Worm (Caenorhabditis elegans) whole organism, L4 larva: ENCODE data around the gene svh-5.

Source experiments
- F44E2.7 ChIP-seq: fragments of 200-800 bp; sonication (Bioruptor generic); IDR thresholded peaks from 2 replicates; pipeline ENCODE4 v2.1.2; 2022; ENCODE audit warnings: missing genetic modification characterization, missing compliant biosample characterization
- Y48G9A.11 ChIP-seq: fragments of 200-800 bp; sonication (Bioruptor generic); IDR thresholded peaks from 2 replicates; pipeline ENCODE4 v1.3.6; 2022; ENCODE audit warnings: missing genetic modification reagents, missing genetic modification characterization, missing compliant biosample characterization
- Y75B8A.6 ChIP-seq: fragments of 200-800 bp; sonication (Bioruptor generic); IDR thresholded peaks from 2 replicates; pipeline ENCODE4 v1.3.6; 2022; ENCODE audit warnings: missing genetic modification reagents, missing genetic modification characterization, missing compliant biosample characterization
- arid-1 ChIP-seq: fragments of 200-800 bp; sonication (Bioruptor generic); conservative IDR thresholded peaks from 2 replicates; pipeline ENCODE4 v1.3.6; 2022; ENCODE audit warnings: missing genetic modification reagents, missing genetic modification characterization, missing compliant biosample characterization
- ceh-20 ChIP-seq: fragments of 200-800 bp; sonication (Bioruptor generic); IDR thresholded peaks from 2 replicates; pipeline ENCODE4 v1.3.6; 2022; ENCODE audit warnings: missing genetic modification reagents, missing genetic modification characterization, missing compliant biosample characterization
- ceh-28 ChIP-seq: fragments of 150-350 bp; optimal IDR thresholded peaks from 2 replicates; lab custom pipeline; 2014; ENCODE audit warnings: missing biosample characterization, missing genetic modification reagents, missing genetic modification characterization
- ceh-32 ChIP-seq: sonication (generic microtip); optimal IDR thresholded peaks from 2 replicates; lab custom pipeline; 2016; ENCODE audit warnings: mild to moderate bottlenecking, missing genetic modification characterization, missing compliant biosample characterization; ENCODE audit not compliant: poor library complexity
- ceh-44 ChIP-seq: fragments of 200-800 bp; sonication (Bioruptor generic); IDR thresholded peaks from 2 replicates; pipeline ENCODE4 v1.3.6; 2022; ENCODE audit warnings: missing genetic modification reagents, missing genetic modification characterization, missing compliant biosample characterization
- ces-1 ChIP-seq: fragments of 150-350 bp; sonication (generic microtip); optimal IDR thresholded peaks from 4 replicates; lab custom pipeline; 2014; ENCODE audit warnings: missing biosample characterization, missing genetic modification reagents, missing genetic modification characterization
- cey-2 ChIP-seq: sonication (generic microtip); optimal IDR thresholded peaks from 3 replicates; lab custom pipeline; 2017; ENCODE audit warnings: missing genetic modification characterization, mild to moderate bottlenecking, missing compliant biosample characterization, antibody characterized with exemption, borderline replicate concordance; ENCODE audit not compliant: insufficient read depth
- ctbp-1 ChIP-seq: fragments of 200-800 bp; sonication (Bioruptor generic); IDR thresholded peaks from 2 replicates; pipeline ENCODE4 v1.3.6; 2022; ENCODE audit warnings: missing genetic modification reagents, missing genetic modification characterization, missing compliant biosample characterization
- daf-12 ChIP-seq: fragments of 150-350 bp; optimal IDR thresholded peaks from 2 replicates; lab custom pipeline; 2014; ENCODE audit warnings: missing biosample characterization, missing genetic modification reagents, missing genetic modification characterization
- daf-16 ChIP-seq, 3 experiments: sonication (generic microtip); optimal IDR thresholded peaks; 2 replicates each; lab custom pipeline; 2016 to 2017; ENCODE audit warnings: missing genetic modification characterization in 3 of 3, missing genetic modification reagents in 3 of 3, mild to moderate bottlenecking in 2 of 3, missing compliant biosample characterization in 2 of 3, missing biosample characterization in 1 of 3, moderate library complexity in 1 of 3
- dmd-9 ChIP-seq: fragments of 200-800 bp; sonication (Bioruptor generic); IDR thresholded peaks from 2 replicates; pipeline ENCODE4 v1.3.6; 2022; ENCODE audit warnings: missing genetic modification reagents, missing genetic modification characterization, missing compliant biosample characterization
- egl-27 ChIP-seq: sonication (generic microtip); optimal IDR thresholded peaks from 3 replicates; lab custom pipeline; 2017; ENCODE audit warnings: missing biosample characterization, missing genetic modification reagents, missing genetic modification characterization
- fkh-10 ChIP-seq: fragments of 150-350 bp; optimal IDR thresholded peaks from 2 replicates; lab custom pipeline; 2014; ENCODE audit warnings: missing biosample characterization, missing genetic modification reagents, missing genetic modification characterization
- fos-1 ChIP-seq: fragments of 150-350 bp; optimal IDR thresholded peaks from 2 replicates; lab custom pipeline; 2014; ENCODE audit warnings: missing biosample characterization, missing genetic modification characterization
- hlh-11 ChIP-seq: fragments of 200-800 bp; sonication (Bioruptor generic); optimal IDR thresholded peaks from 2 replicates; lab custom pipeline; 2018; ENCODE audit warnings: mild to moderate bottlenecking, missing genetic modification characterization, missing compliant biosample characterization
- lin-1 ChIP-seq: fragments of 200-800 bp; sonication (Bioruptor generic); IDR thresholded peaks from 2 replicates; pipeline ENCODE4 v1.3.6; 2022; ENCODE audit warnings: missing genetic modification reagents, missing genetic modification characterization, missing compliant biosample characterization
- lin-15B ChIP-seq: fragments of 150-350 bp; sonication (generic microtip); optimal IDR thresholded peaks from 3 replicates; lab custom pipeline; 2014; ENCODE audit warnings: missing biosample characterization, missing genetic modification characterization
- lsy-2 ChIP-seq, 2 experiments: fragments of 150-350 bp in 1 of 2; sonication (generic microtip) in 1 of 2; optimal IDR thresholded peaks; 2 replicates each; lab custom pipeline; 2014 to 2017; ENCODE audit warnings: missing biosample characterization in 2 of 2, missing genetic modification characterization in 2 of 2
- madf-5 ChIP-seq, 2 experiments: fragments of 200-800 bp; sonication (Bioruptor generic); IDR thresholded peaks; 2 replicates each; pipeline ENCODE4 v1.3.6; 2022; ENCODE audit warnings: missing compliant biosample characterization in 2 of 2, missing genetic modification characterization in 2 of 2
- mep-1 ChIP-seq: fragments of 150-350 bp; sonication (generic microtip); optimal IDR thresholded peaks from 3 replicates; lab custom pipeline; 2014; ENCODE audit warnings: missing biosample characterization, missing genetic modification characterization
- mes-2 ChIP-seq: sonication (generic microtip); optimal IDR thresholded peaks from 2 replicates; lab custom pipeline; 2016; ENCODE audit warnings: missing genotype, mild to moderate bottlenecking, missing genetic modification characterization, missing compliant biosample characterization; ENCODE audit not compliant: poor library complexity, severe bottlenecking
- nhr-11 ChIP-seq: fragments of 150-350 bp; optimal IDR thresholded peaks from 2 replicates; lab custom pipeline; 2014; ENCODE audit warnings: missing biosample characterization, missing genetic modification characterization
- nhr-237 ChIP-seq: sonication (generic microtip); optimal IDR thresholded peaks from 2 replicates; lab custom pipeline; 2017; ENCODE audit warnings: missing biosample characterization, missing genetic modification characterization
- nhr-41 ChIP-seq: fragments of 200-800 bp; sonication (Bioruptor generic); IDR thresholded peaks from 2 replicates; pipeline ENCODE4 v1.3.6; 2022; ENCODE audit warnings: missing genetic modification reagents, missing genetic modification characterization, missing compliant biosample characterization
- nhr-6 ChIP-seq: fragments of 150-350 bp; optimal IDR thresholded peaks from 2 replicates; lab custom pipeline; 2014; ENCODE audit warnings: missing biosample characterization, missing genetic modification characterization
- rbr-2 ChIP-seq: sonication (generic microtip); optimal IDR thresholded peaks from 2 replicates; lab custom pipeline; 2016; ENCODE audit warnings: missing genotype, missing genetic modification characterization, missing compliant biosample characterization
- set-16 ChIP-seq: fragments of 200-800 bp; sonication (Bioruptor generic); IDR thresholded peaks from 2 replicates; pipeline ENCODE4 v1.3.6; 2022; ENCODE audit warnings: missing genetic modification reagents, missing genetic modification characterization, missing compliant biosample characterization
- snpc-1.2 ChIP-seq: fragments of 200-800 bp; sonication (Bioruptor generic); IDR thresholded peaks from 2 replicates; pipeline ENCODE4 v1.3.6; 2022; ENCODE audit warnings: missing genetic modification reagents, missing genetic modification characterization, missing compliant biosample characterization
- tag-97 ChIP-seq: fragments of 200-800 bp; sonication (Bioruptor generic); IDR thresholded peaks from 2 replicates; pipeline ENCODE4 v1.3.6; 2022; ENCODE audit warnings: missing genetic modification characterization, missing compliant biosample characterization
- tra-1 ChIP-seq: fragments of 200-800 bp; sonication (Bioruptor generic); IDR thresholded peaks from 2 replicates; pipeline ENCODE4 v1.3.6; 2022; ENCODE audit warnings: missing genetic modification reagents, missing genetic modification characterization, missing compliant biosample characterization
- unc-62 ChIP-seq, 3 experiments: fragments of 150-350 bp in 1 of 3; sonication (generic microtip); optimal IDR thresholded peaks in 2 of 3; peaks in 1 of 3; 1 replicate in 1 of 3; 2 replicates in 2 of 3; lab custom pipeline; 2014 to 2017; ENCODE audit warnings: missing biosample characterization in 3 of 3, missing genetic modification characterization in 3 of 3, missing genetic modification reagents in 3 of 3, missing genotype in 1 of 3
- zip-2 ChIP-seq: fragments of 150-350 bp; optimal IDR thresholded peaks from 2 replicates; lab custom pipeline; 2014; ENCODE audit warnings: missing biosample characterization, missing genetic modification characterization

Gene svh-5

ce11 chrX:15408577-15408976 is 31.0 kb upstream of the svh-5 start (continued):
- no peak for TF ChIP-seq madf-5 (GFP tag; IDR thresholded peaks at IDR 0.05; lab: Robert Waterston, UW)
- TF ChIP-seq lin-1 (GFP tag; lab: Robert Waterston, UW): peak; percentile 56; the same call in 1 of the 2 replicates
- peak; percentile 92 for TF ChIP-seq ceh-20 (GFP tag; lab: Robert Waterston, UW)
- TF ChIP-seq daf-16 (GFP tag; optimal IDR thresholded peaks at IDR 0.05; lab: Kevin White, UChicago): no peak
- peak; percentile 81 for TF ChIP-seq daf-16 (tag; optimal IDR thresholded peaks at IDR 0.05; lab: Kevin White, UChicago)
- no peak for TF ChIP-seq fkh-10 (GFP tag; lab: Kevin White, UChicago)
- no peak for TF ChIP-seq mep-1
- TF ChIP-seq tra-1 (GFP tag; lab: Robert Waterston, UW): peak; percentile 74
- TF ChIP-seq F44E2.7: no peak
- TF ChIP-seq daf-12 (tag; lab: Kevin White, UChicago): no peak
- no peak for TF ChIP-seq ceh-28 (tag; lab: Kevin White, UChicago)
- no peak for TF ChIP-seq nhr-6
- TF ChIP-seq nhr-237 (tag; lab: Kevin White, UChicago): no peak
- TF ChIP-seq rbr-2: no peak
- TF ChIP-seq unc-62 (GFP tag; optimal IDR thresholded peaks at IDR 0.05 in 1 of 2; lab: Kevin White, UChicago): no peak
- TF ChIP-seq unc-62 (tag; optimal IDR thresholded peaks at IDR 0.05; lab: Kevin White, UChicago): no peak
- TF ChIP-seq ces-1 (GFP tag; lab: Kevin White, UChicago): no peak

- TF ChIP-seq nhr-237 (tag; lab: Kevin White, UChicago) (no peak), lin-15B (no peak), ceh-44 (GFP tag; lab: Robert Waterston, UW) (no peak), ceh-32 (tag; lab: Kevin White, UChicago) (no peak), mes-2 (tag; lab: Kevin White, UChicago) (no peak), Y75B8A.6 (GFP tag; lab: Robert Waterston, UW) (no peak), arid-1 (GFP tag; lab: Robert Waterston, UW) (no peak), egl-27 (tag; lab: Kevin White, UChicago) (no peak), snpc-1.2 (GFP tag; lab: Robert Waterston, UW) (no peak)
Measured at ce11 chrX:15407631-15408030, 30.0 kb upstream of the svh-5 start, which contains the start of gene psa-3. psa-3 (plus strand) TSS chrX:15407931.

ce11 chrX:15395723-15396122 is 18.1 kb upstream of the svh-5 start:
- TF ChIP-seq lsy-2 (tag; optimal IDR thresholded peaks at IDR 0.05; lab: Kevin White, UChicago) (peak in 1 of 2 experiments; percentile 23), dmd-9 (GFP tag; lab: Robert Waterston, UW) (no peak), ces-1 (GFP tag; lab: Kevin White, UChicago) (peak; percentile 71), set-16 (0 out of 2 replicates have a peak, but pooled peaks have one; percentile 26), Y48G9A.11 (GFP tag; lab: Robert Waterston, UW) (no peak), hlh-11 (tag; lab: Kevin White, UChicago) (peak; percentile 21), ctbp-1 (GFP tag; lab: Robert Waterston, UW) (peak; percentile 69), unc-62 (GFP tag; optimal IDR thresholded peaks at IDR 0.05 in 1 of 2; lab: Kevin White, UChicago) (peak in 1 of 2 experiments; percentile 40), unc-62 (tag; optimal IDR thresholded peaks at IDR 0.05; lab: Kevin White, UChicago) (no peak)

ce11 chrX:15392672-15393071 is 15.0 kb upstream of the svh-5 start:
- no peak for TF ChIP-seq fos-1 (tag; lab: Kevin White, UChicago)
- TF ChIP-seq nhr-41: no peak
- no peak for TF ChIP-seq arid-1 (GFP tag; lab: Robert Waterston, UW)
- 0 out of 4 replicates have a peak, but pooled peaks of 1 of the 2 experiments have one; percentile 18 for TF ChIP-seq madf-5 (GFP tag; IDR thresholded peaks at IDR 0.05; lab: Robert Waterston, UW)
- TF ChIP-seq zip-2 (tag; lab: Kevin White, UChicago): no peak
- TF ChIP-seq tag-97 (GFP tag; lab: Robert Waterston, UW): peak; percentile 64; the same call in 1 of the 2 replicates
- TF ChIP-seq cey-2 (tag; lab: Kevin White, UChicago): no peak
- TF ChIP-seq nhr-11: no peak
